Fruit fly (Drosophila melanogaster) whole organism, embryonic: ENCODE results near the gene CG6414.
A peak's percentile ranks its signal among the peaks of the same experiment; 100 is the strongest.

Experiments
- Asciz ChIP-seq: fragments of 200-800 bp; sonication (Bioruptor generic); optimal IDR thresholded peaks from 2 replicates; lab custom pipeline; 2017; ENCODE audit warnings: missing biosample characterization, mild to moderate bottlenecking, missing genetic modification characterization, missing genetic modification reagents
- CG10565 ChIP-seq: fragments of 200-800 bp; sonication (Bioruptor generic); optimal IDR thresholded peaks from 3 replicates; lab custom pipeline; 2016; ENCODE audit warnings: missing biosample characterization, mild to moderate bottlenecking, missing genetic modification characterization
- CG10959 ChIP-seq: fragments of 200-800 bp; sonication (Bioruptor generic); IDR thresholded peaks from 2 replicates; pipeline ENCODE4 v1.3.6; 2022; ENCODE audit warnings: missing biosample characterization, missing genetic modification characterization
- CG11696 ChIP-seq: fragments of 200-800 bp; sonication (Bioruptor generic); IDR thresholded peaks from 2 replicates; pipeline ENCODE4 v1.3.6; 2022; ENCODE audit warnings: missing biosample characterization, missing genetic modification characterization
- CG13894 ChIP-seq: fragments of 200-800 bp; sonication (Bioruptor generic); optimal IDR thresholded peaks from 3 replicates; lab custom pipeline; 2018; ENCODE audit warnings: missing biosample characterization, mild to moderate bottlenecking, missing genetic modification characterization, moderate library complexity
- CG15696 ChIP-seq: fragments of 200-800 bp; sonication (Bioruptor generic); optimal IDR thresholded peaks from 2 replicates; lab custom pipeline; 2019; ENCODE audit warnings: missing biosample characterization, mild to moderate bottlenecking, missing genetic modification characterization, moderate library complexity
- CG16815 ChIP-seq: fragments of 200-800 bp; sonication (Bioruptor generic); optimal IDR thresholded peaks from 3 replicates; lab custom pipeline; 2017; ENCODE audit warnings: missing biosample characterization, mild to moderate bottlenecking, missing genetic modification characterization
- CG17612 ChIP-seq: fragments of 200-800 bp; sonication (Bioruptor generic); IDR thresholded peaks from 2 replicates; pipeline ENCODE4 v1.3.6; 2022; ENCODE audit warnings: missing biosample characterization, missing genetic modification characterization
- CG18011 ChIP-seq: fragments of 200-800 bp; sonication (Bioruptor generic); optimal IDR thresholded peaks from 2 replicates; lab custom pipeline; 2017; ENCODE audit warnings: missing biosample characterization, missing genetic modification characterization, mild to moderate bottlenecking, moderate library complexity, missing genotype
- CG18599 ChIP-seq: fragments of 200-800 bp; sonication (Bioruptor generic); optimal IDR thresholded peaks from 3 replicates; lab custom pipeline; 2017; ENCODE audit warnings: missing biosample characterization, missing genetic modification characterization, mild to moderate bottlenecking, moderate library complexity, missing genetic modification reagents
- CG2116 ChIP-seq: fragments of 200-800 bp; sonication (Bioruptor generic); optimal IDR thresholded peaks from 3 replicates; lab custom pipeline; 2018; ENCODE audit warnings: missing biosample characterization, mild to moderate bottlenecking, missing genetic modification characterization
- CG33557 ChIP-seq: fragments of 200-800 bp; sonication (Bioruptor generic); optimal IDR thresholded peaks from 2 replicates; lab custom pipeline; 2019; ENCODE audit warnings: missing biosample characterization, mild to moderate bottlenecking, missing genetic modification characterization, moderate library complexity
- CG4282 ChIP-seq: fragments of 200-800 bp; sonication (Bioruptor generic); optimal IDR thresholded peaks from 2 replicates; lab custom pipeline; 2016; ENCODE audit warnings: missing biosample characterization, missing genetic modification characterization
- CG4820 ChIP-seq: fragments of 200-800 bp; sonication (Bioruptor generic); optimal IDR thresholded peaks from 3 replicates; lab custom pipeline; 2016; ENCODE audit warnings: missing biosample characterization, missing genetic modification characterization
- CG6689 ChIP-seq: fragments of 200-800 bp; sonication (Bioruptor generic); IDR thresholded peaks from 2 replicates; pipeline ENCODE4 v1.3.6; 2022; ENCODE audit warnings: missing biosample characterization, missing genetic modification characterization
- CG8478 ChIP-seq: fragments of >200 bp; optimal IDR thresholded peaks from 2 replicates; lab custom pipeline; 2018
- CG9215 ChIP-seq: fragments of 200-800 bp; sonication (Bioruptor generic); IDR thresholded peaks from 2 replicates; pipeline ENCODE4 v1.3.6; 2022; ENCODE audit warnings: missing biosample characterization, missing genetic modification characterization
- CG9437 ChIP-seq: fragments of 200-800 bp; sonication (Bioruptor generic); optimal IDR thresholded peaks from 2 replicates; lab custom pipeline; 2018; ENCODE audit warnings: missing biosample characterization, mild to moderate bottlenecking, missing genetic modification characterization
- CG9609 ChIP-seq: fragments of 200-800 bp; sonication (Bioruptor generic); optimal IDR thresholded peaks from 3 replicates; lab custom pipeline; 2016; ENCODE audit warnings: missing biosample characterization, missing genetic modification characterization
- CG9876 ChIP-seq: fragments of 200-800 bp; sonication (Bioruptor generic); optimal IDR thresholded peaks from 2 replicates; lab custom pipeline; 2016; ENCODE audit warnings: missing biosample characterization, missing genetic modification characterization
- CG9932 ChIP-seq: fragments of 200-800 bp; sonication (Bioruptor generic); IDR thresholded peaks from 2 replicates; pipeline ENCODE4 v1.3.6; 2022; ENCODE audit warnings: missing biosample characterization, missing genetic modification characterization
- Chrac-16 ChIP-seq: fragments of 200-800 bp; sonication (Bioruptor generic); optimal IDR thresholded peaks from 3 replicates; lab custom pipeline; 2016; ENCODE audit warnings: missing biosample characterization, missing genetic modification characterization
- CrebB ChIP-seq: fragments of 200-800 bp; sonication (Bioruptor generic); optimal IDR thresholded peaks from 3 replicates; lab custom pipeline; 2018; ENCODE audit warnings: missing biosample characterization, mild to moderate bottlenecking, missing genetic modification characterization
- D19A ChIP-seq: fragments of 200-800 bp; optimal IDR thresholded peaks from 3 replicates; lab custom pipeline; 2019; ENCODE audit warnings: missing biosample characterization, mild to moderate bottlenecking, missing genetic modification characterization, moderate library complexity
- Dip3 ChIP-seq: fragments of 200-800 bp; sonication (Bioruptor generic); optimal IDR thresholded peaks from 3 replicates; lab custom pipeline; 2016; ENCODE audit warnings: missing biosample characterization, missing genetic modification characterization
- Drgx ChIP-seq: fragments of 200-800 bp; sonication (Bioruptor generic); IDR thresholded peaks from 2 replicates; pipeline ENCODE4 v1.3.6; 2022; ENCODE audit warnings: missing biosample characterization, missing genetic modification characterization
- E2f1 ChIP-seq: fragments of 200-800 bp; sonication (Bioruptor generic); IDR thresholded peaks from 2 replicates; pipeline ENCODE4 v1.3.6; 2022; ENCODE audit warnings: missing biosample characterization, missing genetic modification characterization
- Gsc ChIP-seq: fragments of 200-800 bp; sonication (Bioruptor generic); IDR thresholded peaks from 2 replicates; pipeline ENCODE4 v1.3.6; 2022; ENCODE audit warnings: missing biosample characterization, missing genetic modification characterization
- HmgZ ChIP-seq: fragments of 200-800 bp; sonication (Bioruptor generic); optimal IDR thresholded peaks from 2 replicates; lab custom pipeline; 2018; ENCODE audit warnings: missing biosample characterization, mild to moderate bottlenecking, missing genetic modification characterization
- Lhr ChIP-seq: fragments of 200-800 bp; sonication (Bioruptor generic); optimal IDR thresholded peaks from 3 replicates; lab custom pipeline; 2017; ENCODE audit warnings: mild to moderate bottlenecking, missing biosample characterization, missing genetic modification reagents, missing genetic modification characterization
- Meics ChIP-seq: fragments of 200-800 bp; sonication (Bioruptor generic); optimal IDR thresholded peaks from 2 replicates; lab custom pipeline; 2017; ENCODE audit warnings: missing biosample characterization, mild to moderate bottlenecking, missing genetic modification characterization
- Spps ChIP-seq: fragments of 200-800 bp; sonication (Bioruptor generic); optimal IDR thresholded peaks from 2 replicates; lab custom pipeline; 2018; ENCODE audit warnings: missing biosample characterization, mild to moderate bottlenecking, missing genetic modification characterization
- Trl ChIP-seq, 3 experiments: fragments of >200 bp in 2 of 3; fragments of 200-800 bp in 1 of 3; sonication (Bioruptor generic) in 1 of 3; optimal IDR thresholded peaks; 2 replicates in 1 of 3; 3 replicates in 2 of 3; lab custom pipeline; 2016 to 2017; ENCODE audit warnings: missing biosample characterization in 1 of 3, missing genetic modification characterization in 1 of 3
- Vsx1 ChIP-seq: fragments of 200-800 bp; sonication (Bioruptor generic); optimal IDR thresholded peaks from 2 replicates; lab custom pipeline; 2017; ENCODE audit warnings: missing biosample characterization, mild to moderate bottlenecking, missing genetic modification characterization, missing genetic modification reagents
- al ChIP-seq: fragments of 200-800 bp; sonication (Bioruptor generic); IDR thresholded peaks from 2 replicates; pipeline ENCODE4 v1.3.6; 2022; ENCODE audit warnings: missing biosample characterization, missing genetic modification characterization
- aop ChIP-seq: fragments of 200-800 bp; sonication (Bioruptor generic); IDR thresholded peaks from 2 replicates; pipeline ENCODE4 v1.3.6; 2022; ENCODE audit warnings: missing biosample characterization, missing genetic modification characterization
- ash1 ChIP-seq: fragments of 200-800 bp; sonication (Bioruptor generic); optimal IDR thresholded peaks from 2 replicates; lab custom pipeline; 2018; ENCODE audit warnings: missing biosample characterization, mild to moderate bottlenecking, missing genetic modification characterization
- croc ChIP-seq: fragments of 200-800 bp; sonication (Bioruptor generic); conservative IDR thresholded peaks from 3 replicates; pipeline ENCODE4 v1.3.6; 2022; ENCODE audit warnings: missing biosample characterization, missing genetic modification characterization
- dan ChIP-seq: fragments of 200-800 bp; sonication (Bioruptor generic); IDR thresholded peaks from 2 replicates; pipeline ENCODE4 v1.3.6; 2022; ENCODE audit warnings: missing biosample characterization, missing genetic modification characterization
- grau ChIP-seq: fragments of 200-800 bp; optimal IDR thresholded peaks from 3 replicates; lab custom pipeline; 2019; ENCODE audit warnings: missing biosample characterization, mild to moderate bottlenecking, missing genetic modification characterization, moderate library complexity
- grn ChIP-seq: fragments of 200-800 bp; sonication (Bioruptor generic); optimal IDR thresholded peaks from 3 replicates; lab custom pipeline; 2017; ENCODE audit warnings: missing biosample characterization, missing genetic modification characterization
- hbn ChIP-seq: fragments of 200-800 bp; sonication (Bioruptor generic); IDR thresholded peaks from 2 replicates; pipeline ENCODE4 v1.3.6; 2022; ENCODE audit warnings: missing biosample characterization, missing genetic modification characterization; ENCODE audit not compliant: partially characterized antibody
- luna ChIP-seq: fragments of 200-800 bp; sonication (Bioruptor generic); optimal IDR thresholded peaks from 2 replicates; lab custom pipeline; 2016; ENCODE audit warnings: missing biosample characterization, missing genetic modification characterization
- nerfin-2 ChIP-seq: fragments of 200-800 bp; sonication (Bioruptor generic); IDR thresholded peaks from 2 replicates; pipeline ENCODE4 v1.3.6; 2022; ENCODE audit warnings: missing biosample characterization, missing genetic modification characterization; ENCODE audit not compliant: partially characterized antibody
- pzg ChIP-seq: fragments of 200-800 bp; sonication (Bioruptor generic); optimal IDR thresholded peaks from 3 replicates; lab custom pipeline; 2018; ENCODE audit warnings: missing biosample characterization, mild to moderate bottlenecking, missing genetic modification characterization, moderate library complexity
- repo ChIP-seq: fragments of 200-800 bp; sonication (Bioruptor generic); optimal IDR thresholded peaks from 2 replicates; lab custom pipeline; 2016; ENCODE audit warnings: missing biosample characterization, missing genetic modification characterization
- sens-2 ChIP-seq: fragments of 200-800 bp; sonication (Bioruptor generic); IDR thresholded peaks from 2 replicates; pipeline ENCODE4 v1.3.6; 2022; ENCODE audit warnings: missing biosample characterization, missing genetic modification characterization
- seq ChIP-seq: fragments of 200-800 bp; sonication (Bioruptor generic); IDR thresholded peaks from 2 replicates; pipeline ENCODE4 v1.3.6; 2022; ENCODE audit warnings: missing biosample characterization, missing genetic modification characterization
- sna ChIP-seq: fragments of 200-800 bp; sonication (Bioruptor generic); IDR thresholded peaks from 2 replicates; pipeline ENCODE4 v1.3.6; 2022; ENCODE audit warnings: missing biosample characterization, missing genetic modification characterization; ENCODE audit not compliant: partially characterized antibody
- twi ChIP-seq: fragments of 200-800 bp; optimal IDR thresholded peaks from 2 replicates; lab custom pipeline; 2019; ENCODE audit warnings: missing biosample characterization, mild to moderate bottlenecking, missing genetic modification characterization, moderate library complexity
- wor ChIP-seq: fragments of 200-800 bp; sonication (Bioruptor generic); IDR thresholded peaks from 2 replicates; pipeline ENCODE4 v1.3.6; 2022; ENCODE audit warnings: missing biosample characterization, missing genetic modification characterization

The CG6414 gene

DNA sequence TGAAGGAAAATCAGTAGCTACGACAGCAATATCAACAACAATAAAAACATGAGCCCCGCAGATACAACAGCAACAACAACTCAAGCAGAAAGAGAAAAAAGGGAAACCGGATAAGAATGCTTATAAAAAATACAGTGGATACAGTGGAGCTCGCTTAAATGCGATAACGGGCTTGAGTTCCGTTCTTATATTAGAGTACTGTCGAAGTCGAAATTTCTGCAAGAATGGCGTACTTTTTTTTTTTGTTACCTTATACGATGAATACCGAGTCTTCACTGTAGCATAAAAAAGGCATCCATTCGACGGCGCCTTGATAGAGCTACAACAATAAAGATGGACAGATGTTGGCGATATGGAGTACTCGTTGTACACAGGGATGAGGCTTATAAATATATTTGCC, 39.0 kb upstream of the CG6414 start (continued):
- TF ChIP-seq Meics (GFP tag; lab: Kevin White, UChicago) (peak; percentile 42), CG13894 (tag; lab: Kevin White, UChicago) (no peak), al (GFP tag; lab: Robert Waterston, UW) (no peak), luna (GFP tag; lab: Kevin White, UChicago) (no peak), seq (GFP tag; lab: Robert Waterston, UW) (0 out of 2 replicates have a peak, but pooled peaks have one; percentile 12), grn (GFP tag; lab: Kevin White, UChicago) (no peak), CG10959 (peak; percentile 49), repo (GFP tag; lab: Kevin White, UChicago) (no peak), hbn (no peak), Drgx (GFP tag; lab: Robert Waterston, UW) (0 out of 2 replicates have a peak, but pooled peaks have one; percentile 33), CrebB (tag; lab: Kevin White, UChicago) (no peak), ash1 (GFP tag; lab: Kevin White, UChicago) (no peak), CG18599 (GFP tag; lab: Kevin White, UChicago) (peak; percentile 68), CG15696 (tag; lab: Kevin White, UChicago) (peak; percentile 16), E2f1 (0 out of 2 replicates have a peak, but pooled peaks have one; percentile 22), CG4820 (peak; percentile 3), aop (GFP tag; lab: Robert Waterston, UW) (no peak), Asciz (no peak), wor (GFP tag; lab: Robert Waterston, UW) (no peak), CG8478 (no peak), sens-2 (0 out of 2 replicates have a peak, but pooled peaks have one; percentile 35), Chrac-16 (GFP tag; lab: Kevin White, UChicago) (peak; percentile 41), Gsc (GFP tag; lab: Robert Waterston, UW) (0 out of 2 replicates have a peak, but pooled peaks have one; percentile 20), CG9932 (peak; percentile 37; the same call in 1 of the 2 replicates), CG6689 (GFP tag; lab: Robert Waterston, UW) (peak; percentile 38; the same call in 1 of the 2 replicates), sna (GFP tag; lab: Robert Waterston, UW) (no peak), pzg (GFP tag; lab: Kevin White, UChicago) (no peak), Spps (no peak), CG2116 (GFP tag; lab: Kevin White, UChicago) (no peak), croc (GFP tag; lab: Robert Waterston, UW) (no peak), CG9215 (GFP tag; lab: Robert Waterston, UW) (peak; percentile 11; the same call in 1 of the 2 replicates), nerfin-2 (GFP tag; lab: Robert Waterston, UW) (no peak), grau (tag; lab: Kevin White, UChicago) (peak; percentile 83), CG9609 (GFP tag; lab: Kevin White, UChicago) (peak; percentile 25), CG18011 (no peak), HmgZ (no peak), CG17612 (no peak), Dip3 (GFP tag; lab: Kevin White, UChicago) (no peak), CG11696 (GFP tag; lab: Robert Waterston, UW) (0 out of 2 replicates have a peak, but pooled peaks have one; percentile 29), twi (tag; lab: Kevin White, UChicago) (no peak), CG9876 (no peak), D19A (tag; lab: Kevin White, UChicago) (no peak), Lhr (GFP tag; lab: Kevin White, UChicago) (no peak), Trl (optimal IDR thresholded peaks at IDR 0.05; lab: Kevin White, UChicago) (no peak), Trl (GFP tag; optimal IDR thresholded peaks at IDR 0.05; lab: Kevin White, UChicago) (peak; percentile 39), dan (GFP tag; lab: Robert Waterston, UW) (no peak), CG4282 (GFP tag; lab: Kevin White, UChicago) (no peak), CG10565 (GFP tag; lab: Kevin White, UChicago) (no peak), Vsx1 (GFP tag; lab: Kevin White, UChicago) (no peak), CG33557 (GFP tag; lab: Kevin White, UChicago) (no peak), CG16815 (GFP tag; lab: Kevin White, UChicago) (no peak), CG9437 (GFP tag; lab: Kevin White, UChicago) (no peak)
